Fruit fly (Drosophila melanogaster) whole organism, embryonic: Measurements from ENCODE around the gene tth.

Source experiments
- Bdp1 ChIP-seq: fragments of 200-800 bp; sonication (Bioruptor generic); optimal IDR thresholded peaks from 3 replicates; lab custom pipeline; 2016; ENCODE audit warnings: missing biosample characterization, missing genetic modification characterization
- CG10321 ChIP-seq: fragments of 200-800 bp; sonication (Bioruptor generic); IDR thresholded peaks from 2 replicates; pipeline ENCODE4 v1.3.6; 2022; ENCODE audit warnings: missing biosample characterization, missing genetic modification characterization
- CG11504 ChIP-seq: fragments of 200-800 bp; sonication (Bioruptor generic); optimal IDR thresholded peaks from 3 replicates; lab custom pipeline; 2019; ENCODE audit warnings: missing biosample characterization, mild to moderate bottlenecking, missing genetic modification characterization, moderate library complexity
- CG12659 ChIP-seq: fragments of 200-800 bp; sonication (Bioruptor generic); optimal IDR thresholded peaks from 3 replicates; lab custom pipeline; 2017; ENCODE audit warnings: mild to moderate bottlenecking, missing biosample characterization, missing genetic modification reagents, missing genetic modification characterization
- CG1602 ChIP-seq: fragments of 200-800 bp; sonication (Bioruptor generic); optimal IDR thresholded peaks from 3 replicates; lab custom pipeline; 2016; ENCODE audit warnings: missing biosample characterization, missing genetic modification characterization
- CG16863 ChIP-seq: fragments of 200-800 bp; sonication (Bioruptor generic); optimal IDR thresholded peaks from 3 replicates; lab custom pipeline; 2016; ENCODE audit warnings: missing biosample characterization, missing genetic modification characterization
- CG1832 ChIP-seq: fragments of 200-800 bp; sonication (Bioruptor generic); optimal IDR thresholded peaks from 2 replicates; lab custom pipeline; 2017; ENCODE audit warnings: missing biosample characterization, mild to moderate bottlenecking, missing genetic modification characterization, inconsistent platforms
- CG18764 ChIP-seq: fragments of 200-800 bp; sonication (Bioruptor generic); optimal IDR thresholded peaks from 3 replicates; lab custom pipeline; 2016; ENCODE audit warnings: missing biosample characterization, missing genetic modification characterization
- CG2202 ChIP-seq: fragments of 200-800 bp; sonication (Bioruptor generic); optimal IDR thresholded peaks from 2 replicates; lab custom pipeline; 2018; ENCODE audit warnings: missing biosample characterization, mild to moderate bottlenecking, missing genetic modification characterization
- CG30020 ChIP-seq: fragments of 200-800 bp; optimal IDR thresholded peaks from 2 replicates; lab custom pipeline; 2019; ENCODE audit warnings: missing biosample characterization, mild to moderate bottlenecking, missing genetic modification characterization, moderate library complexity
- CG32532 ChIP-seq: fragments of 200-800 bp; sonication (Bioruptor generic); IDR thresholded peaks from 2 replicates; pipeline ENCODE4 v1.3.6; 2022; ENCODE audit warnings: missing biosample characterization, missing genetic modification characterization
- CG32772 ChIP-seq: fragments of 200-800 bp; sonication (Bioruptor generic); IDR thresholded peaks from 2 replicates; pipeline ENCODE4 v1.3.6; 2022; ENCODE audit warnings: missing biosample characterization, missing genetic modification characterization
- CG34422 ChIP-seq: fragments of 200-800 bp; sonication (Bioruptor generic); IDR thresholded peaks from 3 replicates; pipeline ENCODE4 v1.3.6; 2022; ENCODE audit warnings: missing biosample characterization, missing genetic modification characterization
- CG4404 ChIP-seq: fragments of 200-800 bp; sonication (Bioruptor generic); IDR thresholded peaks from 2 replicates; pipeline ENCODE4 v1.3.6; 2022; ENCODE audit warnings: missing biosample characterization, missing genetic modification characterization
- CG6791 ChIP-seq: fragments of 200-800 bp; sonication (Bioruptor generic); IDR thresholded peaks from 3 replicates; pipeline ENCODE4 v1.3.6; 2022; ENCODE audit warnings: missing biosample characterization, missing genetic modification characterization; ENCODE audit not compliant: partially characterized antibody
- CG7839 ChIP-seq: fragments of 200-800 bp; sonication (Bioruptor generic); optimal IDR thresholded peaks from 3 replicates; lab custom pipeline; 2018; ENCODE audit warnings: missing biosample characterization, mild to moderate bottlenecking, missing genetic modification characterization, moderate library complexity
- CG7928 ChIP-seq: fragments of 200-800 bp; sonication (Bioruptor generic); optimal IDR thresholded peaks from 2 replicates; lab custom pipeline; 2017; ENCODE audit warnings: missing biosample characterization, mild to moderate bottlenecking, missing genetic modification characterization
- CG8359 ChIP-seq: fragments of 200-800 bp; sonication (Bioruptor generic); optimal IDR thresholded peaks from 2 replicates; lab custom pipeline; 2017; ENCODE audit warnings: missing biosample characterization, mild to moderate bottlenecking, missing genetic modification characterization, borderline replicate concordance
- Dek ChIP-seq: fragments of 200-800 bp; sonication (Bioruptor generic); optimal IDR thresholded peaks from 3 replicates; lab custom pipeline; 2019; ENCODE audit warnings: missing biosample characterization, mild to moderate bottlenecking, missing genetic modification characterization, moderate library complexity
- Dll ChIP-seq: fragments of 200-800 bp; sonication (Bioruptor generic); IDR thresholded peaks from 4 replicates; pipeline ENCODE4 v1.3.6; 2022; ENCODE audit warnings: missing biosample characterization, missing genetic modification characterization; ENCODE audit not compliant: partially characterized antibody
- Dref ChIP-seq: fragments of 200-800 bp; sonication (Bioruptor generic); IDR thresholded peaks from 2 replicates; pipeline ENCODE4 v1.3.6; 2022; ENCODE audit warnings: missing biosample characterization, missing genetic modification characterization
- Drgx ChIP-seq: fragments of 200-800 bp; sonication (Bioruptor generic); IDR thresholded peaks from 2 replicates; pipeline ENCODE4 v1.3.6; 2022; ENCODE audit warnings: missing biosample characterization, missing genetic modification characterization
- Fer2 ChIP-seq: fragments of 200-800 bp; sonication (Bioruptor generic); optimal IDR thresholded peaks from 2 replicates; lab custom pipeline; 2018; ENCODE audit warnings: missing biosample characterization, mild to moderate bottlenecking, missing genetic modification characterization, moderate library complexity
- Kr ChIP-seq: fragments of 200-800 bp; sonication (Bioruptor generic); optimal IDR thresholded peaks from 2 replicates; lab custom pipeline; 2017; ENCODE audit warnings: missing biosample characterization, mild to moderate bottlenecking, missing genetic modification characterization
- NC2β ChIP-seq: fragments of 200-800 bp; sonication (Bioruptor generic); optimal IDR thresholded peaks from 2 replicates; lab custom pipeline; 2016; ENCODE audit warnings: missing biosample characterization, missing genetic modification characterization
- NK7.1 ChIP-seq: fragments of 200-800 bp; sonication (Bioruptor generic); optimal IDR thresholded peaks from 3 replicates; lab custom pipeline; 2016; ENCODE audit warnings: missing biosample characterization, missing genetic modification characterization
- Ravus ChIP-seq: fragments of 200-800 bp; sonication (Bioruptor generic); IDR thresholded peaks from 2 replicates; pipeline ENCODE4 v1.3.6; 2022; ENCODE audit warnings: missing biosample characterization, missing genetic modification characterization
- Sox100B ChIP-seq: fragments of 200-800 bp; sonication (Bioruptor generic); optimal IDR thresholded peaks from 3 replicates; lab custom pipeline; 2018; ENCODE audit warnings: missing biosample characterization, mild to moderate bottlenecking, missing genetic modification characterization
- ab ChIP-seq: fragments of 200-800 bp; sonication (Bioruptor generic); optimal IDR thresholded peaks from 2 replicates; lab custom pipeline; 2016; ENCODE audit warnings: missing biosample characterization, missing genetic modification characterization
- al ChIP-seq: fragments of 200-800 bp; sonication (Bioruptor generic); IDR thresholded peaks from 2 replicates; pipeline ENCODE4 v1.3.6; 2022; ENCODE audit warnings: missing biosample characterization, missing genetic modification characterization
- bcd ChIP-seq: fragments of 200-800 bp; sonication (Bioruptor generic); optimal IDR thresholded peaks from 2 replicates; lab custom pipeline; 2017; ENCODE audit warnings: missing biosample characterization, mild to moderate bottlenecking, missing genetic modification characterization
- br ChIP-seq: fragments of >200 bp; optimal IDR thresholded peaks from 2 replicates; lab custom pipeline; 2017
- cg ChIP-seq: fragments of 200-800 bp; sonication (Bioruptor generic); optimal IDR thresholded peaks from 3 replicates; lab custom pipeline; 2019; ENCODE audit warnings: missing biosample characterization, mild to moderate bottlenecking, missing genetic modification characterization, moderate library complexity
- dysf ChIP-seq: fragments of 200-800 bp; sonication (Bioruptor generic); IDR thresholded peaks from 3 replicates; pipeline ENCODE4 v1.3.6; 2022; ENCODE audit warnings: missing biosample characterization, missing genetic modification characterization
- gcm ChIP-seq: fragments of 200-800 bp; sonication (Bioruptor generic); optimal IDR thresholded peaks from 2 replicates; lab custom pipeline; 2019; ENCODE audit warnings: missing biosample characterization, mild to moderate bottlenecking, missing genetic modification characterization, moderate library complexity
- grn ChIP-seq: fragments of 200-800 bp; sonication (Bioruptor generic); optimal IDR thresholded peaks from 3 replicates; lab custom pipeline; 2017; ENCODE audit warnings: missing biosample characterization, missing genetic modification characterization
- gsb-n ChIP-seq: fragments of 200-800 bp; sonication (Bioruptor generic); optimal IDR thresholded peaks from 3 replicates; lab custom pipeline; 2018; ENCODE audit warnings: missing biosample characterization, mild to moderate bottlenecking, missing genetic modification characterization
- h ChIP-seq: fragments of >200 bp; optimal IDR thresholded peaks from 2 replicates; lab custom pipeline; 2017
- hb ChIP-seq: fragments of 200-800 bp; sonication (Bioruptor generic); IDR thresholded peaks from 3 replicates; pipeline ENCODE4 v1.3.6; 2022; ENCODE audit warnings: missing biosample characterization, missing genetic modification characterization; ENCODE audit not compliant: partially characterized antibody
- jumu ChIP-seq: fragments of 200-800 bp; sonication (Bioruptor generic); optimal IDR thresholded peaks from 3 replicates; lab custom pipeline; 2016; ENCODE audit warnings: missing biosample characterization, missing genetic modification characterization
- nmo ChIP-seq: fragments of 200-800 bp; sonication (Bioruptor generic); optimal IDR thresholded peaks from 2 replicates; lab custom pipeline; 2018; ENCODE audit warnings: missing biosample characterization, mild to moderate bottlenecking, missing genetic modification characterization, moderate library complexity
- oc ChIP-seq: fragments of 200-800 bp; sonication (Bioruptor generic); optimal IDR thresholded peaks from 2 replicates; lab custom pipeline; 2018; ENCODE audit warnings: missing biosample characterization, mild to moderate bottlenecking, missing genetic modification characterization, moderate library complexity
- odd ChIP-seq: fragments of 200-800 bp; sonication (Bioruptor generic); optimal IDR thresholded peaks from 2 replicates; lab custom pipeline; 2017; ENCODE audit warnings: missing biosample characterization, mild to moderate bottlenecking, missing genetic modification characterization
- pb ChIP-seq: fragments of 200-800 bp; sonication (Bioruptor generic); optimal IDR thresholded peaks from 3 replicates; lab custom pipeline; 2016; ENCODE audit warnings: missing biosample characterization, missing genetic modification characterization
- row ChIP-seq: fragments of 200-800 bp; sonication (Bioruptor generic); IDR thresholded peaks from 3 replicates; pipeline ENCODE4 v1.3.6; 2022; ENCODE audit warnings: missing biosample characterization, missing genetic modification characterization
- tgo ChIP-seq: fragments of 200-800 bp; sonication (Bioruptor generic); IDR thresholded peaks from 3 replicates; pipeline ENCODE4 v1.3.6; 2022; ENCODE audit warnings: missing biosample characterization, missing genetic modification characterization
- tna ChIP-seq: fragments of 200-800 bp; sonication (Bioruptor generic); IDR thresholded peaks from 2 replicates; pipeline ENCODE4 v1.3.6; 2022; ENCODE audit warnings: missing biosample characterization, missing genetic modification characterization; ENCODE audit not compliant: partially characterized antibody
- trh ChIP-seq: fragments of 200-800 bp; sonication (Bioruptor generic); optimal IDR thresholded peaks from 2 replicates; lab custom pipeline; 2016; ENCODE audit warnings: missing biosample characterization, missing genetic modification characterization
- tx ChIP-seq: fragments of 200-800 bp; sonication (Bioruptor generic); optimal IDR thresholded peaks from 2 replicates; lab custom pipeline; 2016; ENCODE audit warnings: missing biosample characterization, missing genetic modification characterization
- usp ChIP-seq: fragments of >200 bp; optimal IDR thresholded peaks from 2 replicates; lab custom pipeline; 2017; ENCODE audit warnings: missing biosample characterization, missing genetic modification characterization
- zen ChIP-seq: fragments of 200-800 bp; sonication (Bioruptor generic); optimal IDR thresholded peaks from 3 replicates; lab custom pipeline; 2018; ENCODE audit warnings: missing biosample characterization, mild to moderate bottlenecking, missing genetic modification characterization, moderate library complexity

tth gene

DNA sequence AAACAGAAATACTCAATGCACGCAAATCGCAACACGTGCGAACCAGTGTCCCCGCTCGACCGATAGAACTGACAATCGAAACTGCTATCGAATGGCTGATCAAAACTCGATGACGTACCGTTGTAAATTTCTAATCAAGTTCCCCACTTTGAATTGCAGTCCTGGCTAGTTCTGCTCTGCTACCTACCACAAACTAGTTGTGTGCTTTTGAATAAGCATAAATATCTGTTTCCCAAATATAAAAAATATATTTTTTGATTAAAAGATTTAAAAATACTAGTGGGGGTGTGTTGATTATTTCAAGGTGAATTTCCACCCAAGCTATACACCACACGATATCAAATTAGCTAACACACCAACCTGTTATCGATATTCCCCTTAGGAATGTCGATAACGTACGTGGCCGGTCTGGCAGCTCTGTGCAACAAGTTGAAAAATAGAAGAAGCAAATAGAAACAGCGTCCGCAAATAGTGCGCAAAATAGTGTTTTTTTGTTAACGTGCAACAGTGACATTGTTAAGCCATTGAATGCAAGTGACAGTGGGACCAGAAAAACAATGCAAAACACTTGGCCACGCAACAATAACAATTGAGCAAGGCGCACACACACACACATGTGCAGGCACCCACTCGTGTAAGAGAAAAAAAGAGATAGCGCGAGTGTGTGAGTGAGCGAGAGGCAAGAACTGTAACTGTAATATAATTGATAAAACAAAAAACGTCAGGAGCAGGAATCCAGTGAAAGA, 8.1 kb upstream of the tth start, which contains the start of the genes CG2691 and NFAT (continued):
- TF ChIP-seq row (GFP tag; lab: Robert Waterston, UW) (peak; percentile 14; the same call in 1 of the 3 replicates), Ravus (GFP tag; lab: Robert Waterston, UW) (no peak), CG16863 (GFP tag; lab: Kevin White, UChicago) (no peak), hb (GFP tag; lab: Robert Waterston, UW) (peak; percentile 69; the same call in 2 of the 3 replicates), CG1832 (peak; percentile 83), Dek (no peak), CG8359 (GFP tag; lab: Kevin White, UChicago) (no peak), odd (GFP tag; lab: Kevin White, UChicago) (no peak), Drgx (GFP tag; lab: Robert Waterston, UW) (no peak), trh (no peak), Dll (GFP tag; lab: Robert Waterston, UW) (peak; percentile 66; the same call in 3 of the 4 replicates), Sox100B (GFP tag; lab: Kevin White, UChicago) (no peak), gsb-n (tag; lab: Kevin White, UChicago) (no peak), jumu (no peak), br (lab: Kevin White, UChicago) (no peak), nmo (GFP tag; lab: Kevin White, UChicago) (peak; percentile 19), h (lab: Kevin White, UChicago) (no peak), CG2202 (tag; lab: Kevin White, UChicago) (no peak), CG30020 (tag; lab: Kevin White, UChicago) (peak; percentile 0), dysf (GFP tag; lab: Robert Waterston, UW) (no peak), CG12659 (GFP tag; lab: Kevin White, UChicago) (peak; percentile 55), Bdp1 (GFP tag; lab: Kevin White, UChicago) (no peak), CG32772 (GFP tag; lab: Robert Waterston, UW) (no peak), oc (tag; lab: Kevin White, UChicago) (no peak), CG11504 (tag; lab: Kevin White, UChicago) (peak; percentile 28), grn (GFP tag; lab: Kevin White, UChicago) (no peak), CG18764 (GFP tag; lab: Kevin White, UChicago) (no peak), al (GFP tag; lab: Robert Waterston, UW) (no peak), tgo (GFP tag; lab: Robert Waterston, UW) (no peak), zen (tag; lab: Kevin White, UChicago) (no peak), CG4404 (no peak), NC2β (GFP tag; lab: Kevin White, UChicago) (peak; percentile 5), CG1602 (no peak), CG7928 (GFP tag; lab: Kevin White, UChicago) (no peak), CG32532 (GFP tag; lab: Robert Waterston, UW) (no peak), gcm (no peak), CG10321 (GFP tag; lab: Robert Waterston, UW) (peak; percentile 76), CG7839 (tag; lab: Kevin White, UChicago) (no peak), CG6791 (GFP tag; lab: Robert Waterston, UW) (peak; percentile 81), Dref (GFP tag; lab: Robert Waterston, UW) (peak; percentile 94), pb (GFP tag; lab: Kevin White, UChicago) (no peak), NK7.1 (GFP tag; lab: Kevin White, UChicago) (no peak), Kr (GFP tag; lab: Kevin White, UChicago) (no peak), tx (GFP tag; lab: Kevin White, UChicago) (no peak), CG34422 (no peak; the same call in 2 of the 3 replicates), Fer2 (tag; lab: Kevin White, UChicago) (no peak), cg (GFP tag; lab: Kevin White, UChicago) (peak; percentile 87), tna (peak; percentile 48), usp (GFP tag; lab: Kevin White, UChicago) (no peak), ab (GFP tag; lab: Kevin White, UChicago) (no peak), bcd (GFP tag; lab: Kevin White, UChicago) (no peak)
